Fruit fly (Drosophila melanogaster) whole organism, embryonic: Measurements from ENCODE around the gene HDAC4.

Source experiments
- Atf3 ChIP-seq: fragments of 200-800 bp; sonication (Bioruptor generic); optimal IDR thresholded peaks from 3 replicates; lab custom pipeline; 2016; ENCODE audit warnings: missing biosample characterization, missing genetic modification characterization
- B-H1 ChIP-seq: fragments of 200-800 bp; sonication (Bioruptor generic); IDR thresholded peaks from 3 replicates; pipeline ENCODE4 v1.3.6; 2022; ENCODE audit warnings: missing biosample characterization, missing genetic modification characterization
- BEAF-32 ChIP-seq: fragments of 200-800 bp; sonication (Bioruptor generic); optimal IDR thresholded peaks from 3 replicates; lab custom pipeline; 2017; ENCODE audit warnings: missing biosample characterization, missing genetic modification characterization, mild to moderate bottlenecking, moderate library complexity, missing genetic modification reagents
- Bteb2 ChIP-seq: fragments of 200-800 bp; sonication (Bioruptor generic); optimal IDR thresholded peaks from 2 replicates; lab custom pipeline; 2016; ENCODE audit warnings: missing biosample characterization, missing genetic modification characterization
- CG10366 ChIP-seq: fragments of 200-800 bp; sonication (Bioruptor generic); IDR thresholded peaks from 2 replicates; pipeline ENCODE4 v1.3.6; 2022; ENCODE audit warnings: missing biosample characterization, missing genetic modification characterization
- CG10979 ChIP-seq: fragments of 200-800 bp; sonication (Bioruptor generic); optimal IDR thresholded peaks from 2 replicates; lab custom pipeline; 2018; ENCODE audit warnings: missing biosample characterization, mild to moderate bottlenecking, missing genetic modification characterization, moderate library complexity
- CG12219 ChIP-seq: fragments of 200-800 bp; sonication (Bioruptor generic); optimal IDR thresholded peaks from 3 replicates; lab custom pipeline; 2018; ENCODE audit warnings: missing biosample characterization, mild to moderate bottlenecking, missing genetic modification characterization
- CG12659 ChIP-seq: fragments of 200-800 bp; sonication (Bioruptor generic); optimal IDR thresholded peaks from 3 replicates; lab custom pipeline; 2017; ENCODE audit warnings: mild to moderate bottlenecking, missing biosample characterization, missing genetic modification reagents, missing genetic modification characterization
- CG13123 ChIP-seq: fragments of 200-800 bp; sonication (Bioruptor generic); optimal IDR thresholded peaks from 2 replicates; lab custom pipeline; 2016; ENCODE audit warnings: missing biosample characterization, missing genetic modification characterization
- CG15269 ChIP-seq: fragments of 200-800 bp; sonication (Bioruptor generic); optimal IDR thresholded peaks from 2 replicates; lab custom pipeline; 2018; ENCODE audit warnings: missing biosample characterization, mild to moderate bottlenecking, missing genetic modification characterization, moderate library complexity
- CG30403 ChIP-seq: fragments of 200-800 bp; sonication (Bioruptor generic); optimal IDR thresholded peaks from 3 replicates; lab custom pipeline; 2016; ENCODE audit warnings: missing biosample characterization, missing genetic modification characterization
- CG31224 ChIP-seq: fragments of 200-800 bp; sonication (Bioruptor generic); IDR thresholded peaks from 2 replicates; pipeline ENCODE4 v1.3.6; 2022; ENCODE audit warnings: missing biosample characterization, missing genetic modification characterization
- CG33557 ChIP-seq: fragments of 200-800 bp; sonication (Bioruptor generic); optimal IDR thresholded peaks from 2 replicates; lab custom pipeline; 2019; ENCODE audit warnings: missing biosample characterization, mild to moderate bottlenecking, missing genetic modification characterization, moderate library complexity
- CG34422 ChIP-seq: fragments of 200-800 bp; sonication (Bioruptor generic); IDR thresholded peaks from 3 replicates; pipeline ENCODE4 v1.3.6; 2022; ENCODE audit warnings: missing biosample characterization, missing genetic modification characterization
- CG7987 ChIP-seq: fragments of 200-800 bp; sonication (Bioruptor generic); optimal IDR thresholded peaks from 2 replicates; lab custom pipeline; 2018; ENCODE audit warnings: missing biosample characterization, mild to moderate bottlenecking, missing genetic modification characterization, moderate library complexity
- CG8281 ChIP-seq: fragments of 200-800 bp; sonication (Bioruptor generic); optimal IDR thresholded peaks from 2 replicates; lab custom pipeline; 2018; ENCODE audit warnings: missing biosample characterization, mild to moderate bottlenecking, missing genetic modification characterization, moderate library complexity
- CG8924 ChIP-seq: fragments of 200-800 bp; optimal IDR thresholded peaks from 3 replicates; lab custom pipeline; 2019; ENCODE audit warnings: missing biosample characterization, mild to moderate bottlenecking, missing genetic modification characterization, moderate library complexity
- CTCF ChIP-seq: fragments of 200-800 bp; sonication (Bioruptor generic); optimal IDR thresholded peaks from 2 replicates; lab custom pipeline; 2017; ENCODE audit warnings: missing biosample characterization, mild to moderate bottlenecking, missing genetic modification characterization, moderate library complexity
- Deaf1 ChIP-seq: fragments of 200-800 bp; optimal IDR thresholded peaks from 3 replicates; lab custom pipeline; 2019; ENCODE audit warnings: missing biosample characterization, mild to moderate bottlenecking, missing genetic modification characterization, moderate library complexity
- E2f1 ChIP-seq: fragments of 200-800 bp; sonication (Bioruptor generic); IDR thresholded peaks from 2 replicates; pipeline ENCODE4 v1.3.6; 2022; ENCODE audit warnings: missing biosample characterization, missing genetic modification characterization
- Eip74EF ChIP-seq, 2 experiments: fragments of 200-800 bp in 1 of 2; fragments of >200 bp in 1 of 2; sonication (Bioruptor generic) in 1 of 2; optimal IDR thresholded peaks; 2 replicates each; lab custom pipeline; 2017 to 2019; ENCODE audit warnings: missing biosample characterization in 2 of 2, missing genetic modification characterization in 2 of 2, mild to moderate bottlenecking in 1 of 2, moderate library complexity in 1 of 2
- H15 ChIP-seq: fragments of 200-800 bp; sonication (Bioruptor generic); IDR thresholded peaks from 3 replicates; pipeline ENCODE4 v1.3.6; 2022; ENCODE audit warnings: missing biosample characterization, missing genetic modification characterization
- Hmr ChIP-seq: fragments of 200-800 bp; sonication (Bioruptor generic); optimal IDR thresholded peaks from 3 replicates; lab custom pipeline; 2017; ENCODE audit warnings: mild to moderate bottlenecking, missing biosample characterization, missing genetic modification reagents, missing genetic modification characterization
- Max ChIP-seq: fragments of 200-800 bp; sonication (Bioruptor generic); optimal IDR thresholded peaks from 2 replicates; lab custom pipeline; 2016; ENCODE audit warnings: missing biosample characterization, mild to moderate bottlenecking, missing genetic modification characterization
- Med ChIP-seq: fragments of 200-800 bp; sonication (Bioruptor generic); peaks from one replicate; lab custom pipeline; 2016; ENCODE audit warnings: missing biosample characterization, missing genetic modification characterization, mild to moderate bottlenecking, inconsistent platforms, moderate library complexity
- Neu2 ChIP-seq: fragments of 200-800 bp; sonication (Bioruptor generic); optimal IDR thresholded peaks from 3 replicates; lab custom pipeline; 2016; ENCODE audit warnings: missing biosample characterization, missing genetic modification characterization, borderline replicate concordance
- Ptx1 ChIP-seq: fragments of 200-800 bp; sonication (Bioruptor generic); IDR thresholded peaks from 2 replicates; pipeline ENCODE4 v1.3.6; 2022; ENCODE audit warnings: missing biosample characterization, missing genetic modification characterization
- Ravus ChIP-seq: fragments of 200-800 bp; sonication (Bioruptor generic); IDR thresholded peaks from 2 replicates; pipeline ENCODE4 v1.3.6; 2022; ENCODE audit warnings: missing biosample characterization, missing genetic modification characterization
- Taf1 ChIP-seq: fragments of 200-800 bp; sonication (Bioruptor generic); IDR thresholded peaks from 2 replicates; pipeline ENCODE4 v1.3.6; 2022; ENCODE audit warnings: missing biosample characterization, missing genetic modification characterization
- Xrp1 ChIP-seq: fragments of 200-800 bp; sonication (Bioruptor generic); IDR thresholded peaks from 2 replicates; pipeline ENCODE4 v1.3.6; 2022; ENCODE audit warnings: missing biosample characterization, missing genetic modification characterization
- aop ChIP-seq: fragments of 200-800 bp; sonication (Bioruptor generic); IDR thresholded peaks from 2 replicates; pipeline ENCODE4 v1.3.6; 2022; ENCODE audit warnings: missing biosample characterization, missing genetic modification characterization
- chn ChIP-seq: fragments of 200-800 bp; sonication (Bioruptor generic); optimal IDR thresholded peaks from 2 replicates; lab custom pipeline; 2016; ENCODE audit warnings: missing biosample characterization, missing genetic modification characterization
- crol ChIP-seq: fragments of 200-800 bp; sonication (Bioruptor generic); IDR thresholded peaks from 2 replicates; pipeline ENCODE4 v1.3.6; 2022; ENCODE audit warnings: missing biosample characterization, missing genetic modification characterization
- crp ChIP-seq, 2 experiments: fragments of 200-800 bp; sonication (Bioruptor generic); optimal IDR thresholded peaks; 2 replicates in 1 of 2; 3 replicates in 1 of 2; lab custom pipeline; 2017; ENCODE audit warnings: missing biosample characterization in 2 of 2, missing genetic modification characterization in 2 of 2, mild to moderate bottlenecking in 1 of 2, moderate library complexity in 1 of 2
- da ChIP-seq: fragments of 200-800 bp; sonication (Bioruptor generic); optimal IDR thresholded peaks from 2 replicates; lab custom pipeline; 2016; ENCODE audit warnings: missing biosample characterization, missing genetic modification characterization
- dan ChIP-seq: fragments of 200-800 bp; sonication (Bioruptor generic); IDR thresholded peaks from 2 replicates; pipeline ENCODE4 v1.3.6; 2022; ENCODE audit warnings: missing biosample characterization, missing genetic modification characterization
- dimm ChIP-seq: fragments of 200-800 bp; sonication (Bioruptor generic); IDR thresholded peaks from 2 replicates; pipeline ENCODE4 v1.3.6; 2022; ENCODE audit warnings: missing biosample characterization, missing genetic modification characterization
- dpn ChIP-seq, 2 experiments: fragments of 200-800 bp; sonication (Bioruptor generic); optimal IDR thresholded peaks; 3 replicates each; lab custom pipeline; 2016; ENCODE audit warnings: missing biosample characterization in 2 of 2, missing genetic modification characterization in 2 of 2
- fd96Cb ChIP-seq: fragments of 200-800 bp; sonication (Bioruptor generic); optimal IDR thresholded peaks from 2 replicates; lab custom pipeline; 2018; ENCODE audit warnings: missing biosample characterization, mild to moderate bottlenecking, missing genetic modification characterization, moderate library complexity
- ken ChIP-seq: fragments of 200-800 bp; sonication (Bioruptor generic); IDR thresholded peaks from 3 replicates; pipeline ENCODE4 v1.3.6; 2022; ENCODE audit warnings: missing biosample characterization, missing genetic modification characterization
- mirr ChIP-seq: fragments of 200-800 bp; sonication (Bioruptor generic); optimal IDR thresholded peaks from 3 replicates; lab custom pipeline; 2018; ENCODE audit warnings: missing biosample characterization, mild to moderate bottlenecking, missing genetic modification characterization
- nmo ChIP-seq: fragments of 200-800 bp; sonication (Bioruptor generic); optimal IDR thresholded peaks from 2 replicates; lab custom pipeline; 2018; ENCODE audit warnings: missing biosample characterization, mild to moderate bottlenecking, missing genetic modification characterization, moderate library complexity
- onecut ChIP-seq: fragments of 200-800 bp; sonication (Bioruptor generic); IDR thresholded peaks from 2 replicates; pipeline ENCODE4 v1.3.6; 2022; ENCODE audit warnings: missing biosample characterization, missing genetic modification characterization
- org-1 ChIP-seq: fragments of 200-800 bp; sonication (Bioruptor generic); optimal IDR thresholded peaks from 2 replicates; lab custom pipeline; 2017; ENCODE audit warnings: missing biosample characterization, missing genetic modification characterization
- phol ChIP-seq: fragments of 200-800 bp; sonication (Bioruptor generic); optimal IDR thresholded peaks from 3 replicates; lab custom pipeline; 2018; ENCODE audit warnings: missing biosample characterization, mild to moderate bottlenecking, missing genetic modification characterization, moderate library complexity
- psq ChIP-seq: fragments of 200-800 bp; sonication (Bioruptor generic); optimal IDR thresholded peaks from 2 replicates; lab custom pipeline; 2017; ENCODE audit warnings: missing biosample characterization, missing genetic modification characterization
- salm ChIP-seq: fragments of 200-800 bp; sonication (Bioruptor generic); optimal IDR thresholded peaks from 2 replicates; lab custom pipeline; 2018; ENCODE audit warnings: missing biosample characterization, mild to moderate bottlenecking, missing genetic modification characterization
- sens ChIP-seq: fragments of 200-800 bp; sonication (Bioruptor generic); peaks from one replicate; lab custom pipeline; 2016; ENCODE audit warnings: missing biosample characterization, missing genetic modification characterization
- stc ChIP-seq: fragments of 200-800 bp; sonication (Bioruptor generic); IDR thresholded peaks from 2 replicates; pipeline ENCODE4 v1.3.6; 2022; ENCODE audit warnings: missing biosample characterization, missing genetic modification characterization
- tap ChIP-seq: fragments of 200-800 bp; optimal IDR thresholded peaks from 3 replicates; lab custom pipeline; 2019; ENCODE audit warnings: missing biosample characterization, mild to moderate bottlenecking, missing genetic modification characterization, moderate library complexity
- tx ChIP-seq: fragments of 200-800 bp; sonication (Bioruptor generic); optimal IDR thresholded peaks from 2 replicates; lab custom pipeline; 2016; ENCODE audit warnings: missing biosample characterization, missing genetic modification characterization
- vfl ChIP-seq: fragments of 200-800 bp; sonication (Bioruptor generic); optimal IDR thresholded peaks from 2 replicates; lab custom pipeline; 2016; ENCODE audit warnings: missing biosample characterization, missing genetic modification characterization

The HDAC4 gene

dm6 chrX:13238294-13238917 is 47.0 kb downstream of the HDAC4 start:
- TF ChIP-seq Max (GFP tag; lab: Kevin White, UChicago) (no peak), Ptx1 (GFP tag; lab: Robert Waterston, UW) (no peak), CG10979 (tag; lab: Kevin White, UChicago) (peak; percentile 33), Xrp1 (GFP tag; lab: Robert Waterston, UW) (peak; percentile 34; the same call in 1 of the 2 replicates), mirr (GFP tag; lab: Kevin White, UChicago) (no peak), phol (tag; lab: Kevin White, UChicago) (peak; percentile 39), B-H1 (no peak), tap (tag; lab: Kevin White, UChicago) (no peak), CG8924 (tag; lab: Kevin White, UChicago) (peak; percentile 7), Med (GFP tag; lab: Kevin White, UChicago) (peak; percentile 23), dpn (GFP tag; optimal IDR thresholded peaks at IDR 0.05; lab: Kevin White, UChicago) (peak in 1 of 2 experiments; percentile 7), sens (GFP tag; lab: Kevin White, UChicago) (peak; percentile 88), CG15269 (tag; lab: Kevin White, UChicago) (no peak), dimm (no peak), CG31224 (GFP tag; lab: Robert Waterston, UW) (no peak), CG8281 (tag; lab: Kevin White, UChicago) (no peak), CG30403 (GFP tag; lab: Kevin White, UChicago) (peak; percentile 41), Taf1 (GFP tag; lab: Robert Waterston, UW) (no peak), Hmr (GFP tag; lab: Kevin White, UChicago) (no peak), dan (GFP tag; lab: Robert Waterston, UW) (no peak), Ravus (no peak), CG33557 (no peak), stc (GFP tag; lab: Robert Waterston, UW) (no peak), org-1 (GFP tag; lab: Kevin White, UChicago) (no peak), H15 (GFP tag; lab: Robert Waterston, UW) (no peak), BEAF-32 (GFP tag; lab: Kevin White, UChicago) (no peak), chn (peak; percentile 0), CG34422 (0 out of 3 replicates have a peak, but pooled peaks have one; percentile 18), aop (no peak), Bteb2 (no peak), Eip74EF (GFP tag; optimal IDR thresholded peaks at IDR 0.05; lab: Kevin White, UChicago) (peak in 1 of 2 experiments; percentile 10), crol (GFP tag; lab: Robert Waterston, UW) (peak; percentile 83), Atf3 (GFP tag; lab: Kevin White, UChicago) (no peak), da (GFP tag; lab: Kevin White, UChicago) (no peak), E2f1 (GFP tag; lab: Robert Waterston, UW) (no peak), tx (GFP tag; lab: Kevin White, UChicago) (no peak), CG7987 (GFP tag; lab: Kevin White, UChicago) (no peak), ken (GFP tag; lab: Robert Waterston, UW) (no peak), psq (GFP tag; lab: Kevin White, UChicago) (no peak), CG12219 (GFP tag; lab: Kevin White, UChicago) (peak; percentile 10), salm (tag; lab: Kevin White, UChicago) (no peak), nmo (peak; percentile 23), CG13123 (GFP tag; lab: Kevin White, UChicago) (no peak), Deaf1 (tag; lab: Kevin White, UChicago) (no peak), fd96Cb (peak; percentile 36), onecut (no peak), CG10366 (GFP tag; lab: Robert Waterston, UW) (no peak), crp (GFP tag; optimal IDR thresholded peaks at IDR 0.05; lab: Kevin White, UChicago) (no peak), Neu2 (no peak), CG12659 (no peak), CTCF (GFP tag; lab: Kevin White, UChicago) (no peak), vfl (GFP tag; lab: Kevin White, UChicago) (no peak)
